Comparison of ENCODE assay signal across 1 fruit fly cellular context in genomic region chr3R:21349039-21349781, dm6.
TF ChIP-seq lines count a peak whose summit lies in the region.

Gene aus (minus strand): TSS chr3R:21349601.

TF ChIP-seq in whole organism, embryonic, 481 proteins besides CTCF, POLR2A, EP300 and RAD21 (continued from another document):
- no peak for TF ChIP-seq inv (GFP tag; IDR thresholded peaks at IDR 0.05; lab: Robert Waterston, UW; ENCODE audit: partially characterized antibody)
- peak; percentile 3 for TF ChIP-seq Fer1 (GFP tag; optimal IDR thresholded peaks at IDR 0.05; lab: Kevin White, UChicago)
- no peak for TF ChIP-seq knrl (GFP tag; IDR thresholded peaks at IDR 0.05; lab: Robert Waterston, UW; ENCODE audit: partially characterized antibody)
- TF ChIP-seq lbe (GFP tag; optimal IDR thresholded peaks at IDR 0.05; lab: Kevin White, UChicago): no peak
- no peak for TF ChIP-seq CG33213 (GFP tag; optimal IDR thresholded peaks at IDR 0.05; lab: Kevin White, UChicago)
- TF ChIP-seq CG18476 (GFP tag; optimal IDR thresholded peaks at IDR 0.05; lab: Kevin White, UChicago): no peak
- peak; percentile 81 for TF ChIP-seq CG9797 (GFP tag; optimal IDR thresholded peaks at IDR 0.05; lab: Kevin White, UChicago)
- TF ChIP-seq CG8290 (GFP tag; optimal IDR thresholded peaks at IDR 0.05; lab: Kevin White, UChicago): no peak
- TF ChIP-seq CG8290 (tag; optimal IDR thresholded peaks at IDR 0.05; lab: Kevin White, UChicago): no peak
- no peak for TF ChIP-seq HmgD (GFP tag; optimal IDR thresholded peaks at IDR 0.05; lab: Kevin White, UChicago)
- TF ChIP-seq eyg (GFP tag; optimal IDR thresholded peaks at IDR 0.05; lab: Kevin White, UChicago): no peak
- TF ChIP-seq CG17912 (GFP tag; optimal IDR thresholded peaks at IDR 0.05; lab: Kevin White, UChicago): no peak
- TF ChIP-seq onecut (GFP tag; IDR thresholded peaks at IDR 0.05; lab: Robert Waterston, UW): peak; percentile 38
- no peak for TF ChIP-seq pum (GFP tag; optimal IDR thresholded peaks at IDR 0.05; lab: Kevin White, UChicago)
- TF ChIP-seq CG11093 (GFP tag; IDR thresholded peaks at IDR 0.05; lab: Robert Waterston, UW): 0 out of 3 replicates have a peak, but pooled peaks have one; percentile 19
- TF ChIP-seq Sry-δ (GFP tag; optimal IDR thresholded peaks at IDR 0.05; lab: Kevin White, UChicago): no peak
- TF ChIP-seq Hmx (GFP tag; optimal IDR thresholded peaks at IDR 0.05; lab: Kevin White, UChicago): no peak
- no peak for TF ChIP-seq D19A (tag; optimal IDR thresholded peaks at IDR 0.05; lab: Kevin White, UChicago)
- no peak for TF ChIP-seq Opbp (GFP tag; IDR thresholded peaks at IDR 0.05; lab: Robert Waterston, UW; ENCODE audit: partially characterized antibody)
- peak; percentile 14; the same call in 1 of the 4 replicates for TF ChIP-seq Gug (GFP tag; IDR thresholded peaks at IDR 0.05; lab: Robert Waterston, UW)
- no peak for TF ChIP-seq slbo (GFP tag; IDR thresholded peaks at IDR 0.05; lab: Robert Waterston, UW)
- no peak for TF ChIP-seq slou (GFP tag; optimal IDR thresholded peaks at IDR 0.05; lab: Kevin White, UChicago)
- no peak for TF ChIP-seq fu2 (GFP tag; optimal IDR thresholded peaks at IDR 0.05; lab: Kevin White, UChicago)
- TF ChIP-seq CG14667 (GFP tag; IDR thresholded peaks at IDR 0.05; lab: Robert Waterston, UW): no peak
- peak; percentile 46 for TF ChIP-seq HmgZ (tag; optimal IDR thresholded peaks at IDR 0.05; lab: Kevin White, UChicago)
- no peak for TF ChIP-seq Stat92E (GFP tag; optimal IDR thresholded peaks at IDR 0.05; lab: Kevin White, UChicago)
- no peak for TF ChIP-seq sima (GFP tag; optimal IDR thresholded peaks at IDR 0.05; lab: Kevin White, UChicago)
- TF ChIP-seq Rfx (GFP tag; IDR thresholded peaks at IDR 0.05; lab: Robert Waterston, UW): no peak
- no peak for TF ChIP-seq CG12942 (GFP tag; optimal IDR thresholded peaks at IDR 0.05; lab: Kevin White, UChicago)
- no peak for TF ChIP-seq CG3407 (GFP tag; optimal IDR thresholded peaks at IDR 0.05; lab: Kevin White, UChicago)
- peak; percentile 44 for TF ChIP-seq CG12769 (tag; optimal IDR thresholded peaks at IDR 0.05; lab: Kevin White, UChicago)
- peak; percentile 75 for TF ChIP-seq Nf-YB (GFP tag; optimal IDR thresholded peaks at IDR 0.05; lab: Kevin White, UChicago)
- no peak for TF ChIP-seq nerfin-2 (GFP tag; IDR thresholded peaks at IDR 0.05; lab: Robert Waterston, UW; ENCODE audit: partially characterized antibody)
- no peak for TF ChIP-seq Lpt (GFP tag; optimal IDR thresholded peaks at IDR 0.05; lab: Kevin White, UChicago)
- peak; percentile 96 for TF ChIP-seq gfzf (GFP tag; optimal IDR thresholded peaks at IDR 0.05; lab: Kevin White, UChicago)
- no peak for TF ChIP-seq CG9817 (tag; optimal IDR thresholded peaks at IDR 0.05; lab: Kevin White, UChicago)
- TF ChIP-seq Oaz (GFP tag; IDR thresholded peaks at IDR 0.05; lab: Robert Waterston, UW): no peak
- TF ChIP-seq Kr (GFP tag; optimal IDR thresholded peaks at IDR 0.05; lab: Kevin White, UChicago): no peak
- peak; percentile 9 for TF ChIP-seq oc (tag; optimal IDR thresholded peaks at IDR 0.05; lab: Kevin White, UChicago)
- TF ChIP-seq ATbp (GFP tag; optimal IDR thresholded peaks at IDR 0.05; lab: Kevin White, UChicago): peak; percentile 19
- peak; percentile 9 for TF ChIP-seq nmo (GFP tag; optimal IDR thresholded peaks at IDR 0.05; lab: Kevin White, UChicago)
- peak; percentile 78 for TF ChIP-seq Ets65A (GFP tag; lab: Kevin White, UChicago)
- TF ChIP-seq Atf-2 (GFP tag; optimal IDR thresholded peaks at IDR 0.05; lab: Kevin White, UChicago): no peak
- TF ChIP-seq CG12659 (GFP tag; optimal IDR thresholded peaks at IDR 0.05; lab: Kevin White, UChicago): peak; percentile 52
- TF ChIP-seq abd-A (tag; optimal IDR thresholded peaks at IDR 0.05; lab: Kevin White, UChicago): no peak
- no peak for TF ChIP-seq CG6689 (GFP tag; IDR thresholded peaks at IDR 0.05; lab: Robert Waterston, UW)
- TF ChIP-seq CG18262 (tag; optimal IDR thresholded peaks at IDR 0.05; lab: Kevin White, UChicago): peak; percentile 52
- TF ChIP-seq CG10274 (GFP tag; optimal IDR thresholded peaks at IDR 0.05; lab: Kevin White, UChicago): no peak
- TF ChIP-seq tup (GFP tag; optimal IDR thresholded peaks at IDR 0.05; lab: Kevin White, UChicago): no peak
- TF ChIP-seq Scr (GFP tag; IDR thresholded peaks at IDR 0.05; lab: Robert Waterston, UW; ENCODE audit: partially characterized antibody): no peak
- no peak for TF ChIP-seq sim (GFP tag; IDR thresholded peaks at IDR 0.05; lab: Robert Waterston, UW)
- no peak for TF ChIP-seq Med (GFP tag; lab: Kevin White, UChicago)
- no peak for TF ChIP-seq ase (GFP tag; IDR thresholded peaks at IDR 0.05; lab: Robert Waterston, UW)
- no peak for TF ChIP-seq sisA (GFP tag; IDR thresholded peaks at IDR 0.05; lab: Robert Waterston, UW)
- no peak for TF ChIP-seq az2 (GFP tag; optimal IDR thresholded peaks at IDR 0.05; lab: Kevin White, UChicago)
- no peak for TF ChIP-seq Sin3A (optimal IDR thresholded peaks at IDR 0.05; lab: Kevin White, UChicago)
- TF ChIP-seq CG2120 (GFP tag; optimal IDR thresholded peaks at IDR 0.05; lab: Kevin White, UChicago): no peak
- no peak for TF ChIP-seq fd96Cb (tag; optimal IDR thresholded peaks at IDR 0.05; lab: Kevin White, UChicago)
- TF ChIP-seq h (optimal IDR thresholded peaks at IDR 0.05; lab: Kevin White, UChicago): no peak
- TF ChIP-seq pros (GFP tag; optimal IDR thresholded peaks at IDR 0.05; lab: Kevin White, UChicago): peak; percentile 72
- TF ChIP-seq BEAF-32 (GFP tag; optimal IDR thresholded peaks at IDR 0.05; lab: Kevin White, UChicago): peak; percentile 41
- TF ChIP-seq al (GFP tag; IDR thresholded peaks at IDR 0.05; lab: Robert Waterston, UW): no peak
- TF ChIP-seq grau (tag; optimal IDR thresholded peaks at IDR 0.05; lab: Kevin White, UChicago): peak; percentile 19
- TF ChIP-seq HHEX (GFP tag; optimal IDR thresholded peaks at IDR 0.05; lab: Kevin White, UChicago): no peak
- TF ChIP-seq psq (GFP tag; optimal IDR thresholded peaks at IDR 0.05; lab: Kevin White, UChicago): no peak
- TF ChIP-seq bigmax (GFP tag; optimal IDR thresholded peaks at IDR 0.05; lab: Kevin White, UChicago): no peak
- TF ChIP-seq stwl (tag; optimal IDR thresholded peaks at IDR 0.05; lab: Kevin White, UChicago): peak; percentile 34
- no peak for TF ChIP-seq CG15073 (GFP tag; optimal IDR thresholded peaks at IDR 0.05; lab: Kevin White, UChicago)
- TF ChIP-seq CG17361 (GFP tag; IDR thresholded peaks at IDR 0.05; lab: Robert Waterston, UW): no peak
- no peak for TF ChIP-seq CG31388 (GFP tag; optimal IDR thresholded peaks at IDR 0.05; lab: Kevin White, UChicago)
- no peak for TF ChIP-seq Dfd (GFP tag; optimal IDR thresholded peaks at IDR 0.05; lab: Kevin White, UChicago)
- TF ChIP-seq MESR4 (GFP tag; optimal IDR thresholded peaks at IDR 0.05; lab: Kevin White, UChicago): peak; percentile 41
- no peak for TF ChIP-seq tin (GFP tag; optimal IDR thresholded peaks at IDR 0.05; lab: Kevin White, UChicago)
- no peak for TF ChIP-seq seq (GFP tag; IDR thresholded peaks at IDR 0.05; lab: Robert Waterston, UW)
- peak; percentile 61 for TF ChIP-seq nom (GFP tag; optimal IDR thresholded peaks at IDR 0.05; lab: Kevin White, UChicago)
- no peak for TF ChIP-seq CG8765 (GFP tag; IDR thresholded peaks at IDR 0.05; lab: Robert Waterston, UW)
- TF ChIP-seq CG34376 (GFP tag; optimal IDR thresholded peaks at IDR 0.05; lab: Kevin White, UChicago): peak; percentile 68
- no peak for TF ChIP-seq CG6654 (GFP tag; optimal IDR thresholded peaks at IDR 0.05; lab: Kevin White, UChicago)
- peak; percentile 96 for TF ChIP-seq Jarid2 (GFP tag; optimal IDR thresholded peaks at IDR 0.05; lab: Kevin White, UChicago)
- TF ChIP-seq CG1233 (GFP tag; optimal IDR thresholded peaks at IDR 0.05; lab: Kevin White, UChicago): no peak
- peak; percentile 36 for TF ChIP-seq CG2116 (GFP tag; optimal IDR thresholded peaks at IDR 0.05; lab: Kevin White, UChicago)
- TF ChIP-seq cg (GFP tag; optimal IDR thresholded peaks at IDR 0.05; lab: Kevin White, UChicago): peak; percentile 31
- TF ChIP-seq CG33557 (GFP tag; optimal IDR thresholded peaks at IDR 0.05; lab: Kevin White, UChicago): peak; percentile 32
- TF ChIP-seq crol (GFP tag; IDR thresholded peaks at IDR 0.05; lab: Robert Waterston, UW): no peak
- no peak for TF ChIP-seq CG4360 (GFP tag; IDR thresholded peaks at IDR 0.05; lab: Robert Waterston, UW)
- no peak for TF ChIP-seq CG34422 (GFP tag; IDR thresholded peaks at IDR 0.05; lab: Robert Waterston, UW)
- no peak for TF ChIP-seq CG9215 (GFP tag; IDR thresholded peaks at IDR 0.05; lab: Robert Waterston, UW)
- no peak for TF ChIP-seq CG14860 (GFP tag; IDR thresholded peaks at IDR 0.05; lab: Robert Waterston, UW; ENCODE audit: partially characterized antibody)
- peak; percentile 92 for TF ChIP-seq Nf-YC (tag; optimal IDR thresholded peaks at IDR 0.05; lab: Kevin White, UChicago)
- TF ChIP-seq CG31365 (tag; optimal IDR thresholded peaks at IDR 0.05; lab: Kevin White, UChicago): peak; percentile 17
- TF ChIP-seq dysf (GFP tag; IDR thresholded peaks at IDR 0.05; lab: Robert Waterston, UW): no peak
- TF ChIP-seq tgo (GFP tag; IDR thresholded peaks at IDR 0.05; lab: Robert Waterston, UW): no peak
- TF ChIP-seq NC2β (GFP tag; optimal IDR thresholded peaks at IDR 0.05; lab: Kevin White, UChicago): peak; percentile 17
- no peak for TF ChIP-seq CrebB (tag; optimal IDR thresholded peaks at IDR 0.05; lab: Kevin White, UChicago)
- no peak for TF ChIP-seq zfh2 (GFP tag; optimal IDR thresholded peaks at IDR 0.05; lab: Kevin White, UChicago)
- no peak for TF ChIP-seq CG13624 (GFP tag; optimal IDR thresholded peaks at IDR 0.05; lab: Kevin White, UChicago)
- TF ChIP-seq CG11398 (GFP tag; optimal IDR thresholded peaks at IDR 0.05; lab: Kevin White, UChicago): peak; percentile 3
- peak; percentile 2 for TF ChIP-seq odd (GFP tag; optimal IDR thresholded peaks at IDR 0.05; lab: Kevin White, UChicago)
- no peak for TF ChIP-seq so (GFP tag; IDR thresholded peaks at IDR 0.05; lab: Robert Waterston, UW)
- TF ChIP-seq CG14710 (tag; optimal IDR thresholded peaks at IDR 0.05; lab: Kevin White, UChicago): no peak
- TF ChIP-seq wor (GFP tag; IDR thresholded peaks at IDR 0.05; lab: Robert Waterston, UW): no peak
- peak; percentile 37 for TF ChIP-seq CG10431 (GFP tag; optimal IDR thresholded peaks at IDR 0.05; lab: Kevin White, UChicago)
- TF ChIP-seq zen (tag; optimal IDR thresholded peaks at IDR 0.05; lab: Kevin White, UChicago): no peak
- TF ChIP-seq Dad (GFP tag; optimal IDR thresholded peaks at IDR 0.05; lab: Kevin White, UChicago): no peak
- no peak for TF ChIP-seq CG9932 (GFP tag; IDR thresholded peaks at IDR 0.05; lab: Robert Waterston, UW)
- TF ChIP-seq CG12219 (GFP tag; optimal IDR thresholded peaks at IDR 0.05; lab: Kevin White, UChicago): no peak
- TF ChIP-seq ssp (GFP tag; IDR thresholded peaks at IDR 0.05; lab: Robert Waterston, UW): no peak
- TF ChIP-seq jigr1 (GFP tag; IDR thresholded peaks at IDR 0.05; lab: Robert Waterston, UW): no peak
- no peak for TF ChIP-seq fd3F (GFP tag; optimal IDR thresholded peaks at IDR 0.05; lab: Kevin White, UChicago)
- no peak for TF ChIP-seq CG11560 (tag; IDR thresholded peaks at IDR 0.05; lab: Robert Waterston, UW)
- no peak for TF ChIP-seq Oli (tag; optimal IDR thresholded peaks at IDR 0.05; lab: Kevin White, UChicago)
- peak; percentile 58 for TF ChIP-seq CG1603 (tag; optimal IDR thresholded peaks at IDR 0.05; lab: Kevin White, UChicago)
- TF ChIP-seq CoRest (tag; optimal IDR thresholded peaks at IDR 0.05; lab: Kevin White, UChicago): no peak
- no peak for TF ChIP-seq CG7357 (GFP tag; IDR thresholded peaks at IDR 0.05; lab: Robert Waterston, UW)
- no peak for TF ChIP-seq jing (GFP tag; optimal IDR thresholded peaks at IDR 0.05; lab: Kevin White, UChicago)
- TF ChIP-seq CG8089 (GFP tag; optimal IDR thresholded peaks at IDR 0.05; lab: Kevin White, UChicago): no peak
- no peak for TF ChIP-seq unpg (GFP tag; optimal IDR thresholded peaks at IDR 0.05; lab: Kevin White, UChicago)
- no peak for TF ChIP-seq CG18764 (GFP tag; optimal IDR thresholded peaks at IDR 0.05; lab: Kevin White, UChicago)
- TF ChIP-seq HLH54F (GFP tag; optimal IDR thresholded peaks at IDR 0.05; lab: Kevin White, UChicago): no peak
- peak; percentile 63 to 78 for TF ChIP-seq Trl (optimal IDR thresholded peaks at IDR 0.05; lab: Kevin White, UChicago)
- TF ChIP-seq Trl (GFP tag; optimal IDR thresholded peaks at IDR 0.05; lab: Kevin White, UChicago): no peak
- no peak for TF ChIP-seq CG11695 (GFP tag; IDR thresholded peaks at IDR 0.05; lab: Robert Waterston, UW)
- no peak for TF ChIP-seq CG7963 (GFP tag; IDR thresholded peaks at IDR 0.05; lab: Robert Waterston, UW; ENCODE audit: partially characterized antibody)
- peak; percentile 42 for TF ChIP-seq CG10543 (GFP tag; optimal IDR thresholded peaks at IDR 0.05; lab: Kevin White, UChicago)
- TF ChIP-seq CG4404 (GFP tag; IDR thresholded peaks at IDR 0.05; lab: Robert Waterston, UW): no peak
